Fruit fly (Drosophila melanogaster) whole organism, embryonic: ENCODE data around the gene Svil.

Experiments used
- Aef1 ChIP-seq: fragments of 200-800 bp; sonication (Bioruptor generic); IDR thresholded peaks from 3 replicates; pipeline ENCODE4 v1.3.6; 2022; ENCODE audit warnings: missing biosample characterization, missing genetic modification characterization
- Atf6 ChIP-seq: fragments of 200-800 bp; sonication (Bioruptor generic); IDR thresholded peaks from 2 replicates; pipeline ENCODE4 v1.3.6; 2022; ENCODE audit warnings: missing biosample characterization, missing genetic modification characterization
- Awh ChIP-seq: fragments of 200-800 bp; sonication (Bioruptor generic); IDR thresholded peaks from 2 replicates; pipeline ENCODE4, ENCODE4 v1.3.6; 2022; ENCODE audit warnings: missing biosample characterization, missing genetic modification characterization
- Bteb2 ChIP-seq: fragments of 200-800 bp; sonication (Bioruptor generic); optimal IDR thresholded peaks from 2 replicates; lab custom pipeline; 2016; ENCODE audit warnings: missing biosample characterization, missing genetic modification characterization
- CG10543 ChIP-seq: fragments of 200-800 bp; sonication (Bioruptor generic); optimal IDR thresholded peaks from 3 replicates; lab custom pipeline; 2017; ENCODE audit warnings: missing biosample characterization, mild to moderate bottlenecking, missing genetic modification characterization, moderate library complexity
- CG14667 ChIP-seq: fragments of 200-800 bp; sonication (Bioruptor generic); IDR thresholded peaks from 2 replicates; pipeline ENCODE4 v1.3.6; 2022; ENCODE audit warnings: missing biosample characterization, missing genetic modification characterization
- CG1603 ChIP-seq: fragments of 200-800 bp; sonication (Bioruptor generic); optimal IDR thresholded peaks from 2 replicates; lab custom pipeline; 2019; ENCODE audit warnings: missing biosample characterization, mild to moderate bottlenecking, missing genetic modification characterization, moderate library complexity
- CG16813 ChIP-seq: fragments of 200-800 bp; sonication (Bioruptor generic); IDR thresholded peaks from 3 replicates; pipeline ENCODE4 v1.3.6; 2022; ENCODE audit warnings: missing biosample characterization, missing genetic modification characterization; ENCODE audit not compliant: partially characterized antibody
- CG18011 ChIP-seq: fragments of 200-800 bp; sonication (Bioruptor generic); optimal IDR thresholded peaks from 2 replicates; lab custom pipeline; 2017; ENCODE audit warnings: missing biosample characterization, missing genetic modification characterization, mild to moderate bottlenecking, moderate library complexity, missing genotype
- CG1832 ChIP-seq: fragments of 200-800 bp; sonication (Bioruptor generic); optimal IDR thresholded peaks from 2 replicates; lab custom pipeline; 2017; ENCODE audit warnings: missing biosample characterization, mild to moderate bottlenecking, missing genetic modification characterization, inconsistent platforms
- CG31441 ChIP-seq: fragments of 200-800 bp; sonication (Bioruptor generic); IDR thresholded peaks from 2 replicates; pipeline ENCODE4 v1.3.6; 2022; ENCODE audit warnings: missing biosample characterization, missing genetic modification characterization
- CG3847 ChIP-seq: fragments of 200-800 bp; sonication (Bioruptor generic); IDR thresholded peaks from 2 replicates; pipeline ENCODE4 v1.3.6; 2022; ENCODE audit warnings: missing biosample characterization, missing genetic modification characterization
- CG6683 ChIP-seq: fragments of 200-800 bp; sonication (Bioruptor generic); optimal IDR thresholded peaks from 2 replicates; lab custom pipeline; 2017; ENCODE audit warnings: missing biosample characterization, mild to moderate bottlenecking, missing genetic modification characterization, missing genetic modification reagents
- CG7271 ChIP-seq: fragments of 200-800 bp; sonication (Bioruptor generic); optimal IDR thresholded peaks from 2 replicates; lab custom pipeline; 2018; ENCODE audit warnings: missing biosample characterization, mild to moderate bottlenecking, missing genetic modification characterization, moderate library complexity
- CG7963 ChIP-seq: fragments of 200-800 bp; sonication (Bioruptor generic); IDR thresholded peaks from 3 replicates; pipeline ENCODE4 v1.3.6; 2022; ENCODE audit warnings: missing biosample characterization, missing genetic modification characterization; ENCODE audit not compliant: partially characterized antibody
- CG9932 ChIP-seq: fragments of 200-800 bp; sonication (Bioruptor generic); IDR thresholded peaks from 2 replicates; pipeline ENCODE4 v1.3.6; 2022; ENCODE audit warnings: missing biosample characterization, missing genetic modification characterization
- CTCF ChIP-seq: fragments of 200-800 bp; sonication (Bioruptor generic); optimal IDR thresholded peaks from 2 replicates; lab custom pipeline; 2017; ENCODE audit warnings: missing biosample characterization, mild to moderate bottlenecking, missing genetic modification characterization, moderate library complexity
- D ChIP-seq, 2 experiments: fragments of 200-800 bp in 1 of 2; fragments of >200 bp in 1 of 2; sonication (Bioruptor generic) in 1 of 2; optimal IDR thresholded peaks; 2 replicates in 1 of 2; 3 replicates in 1 of 2; lab custom pipeline; 2017; ENCODE audit warnings: mild to moderate bottlenecking in 1 of 2, missing biosample characterization in 1 of 2, missing genetic modification characterization in 1 of 2, missing genetic modification reagents in 1 of 2
- D19A ChIP-seq: fragments of 200-800 bp; optimal IDR thresholded peaks from 3 replicates; lab custom pipeline; 2019; ENCODE audit warnings: missing biosample characterization, mild to moderate bottlenecking, missing genetic modification characterization, moderate library complexity
- Med ChIP-seq: fragments of 200-800 bp; sonication (Bioruptor generic); peaks from one replicate; lab custom pipeline; 2016; ENCODE audit warnings: missing biosample characterization, missing genetic modification characterization, mild to moderate bottlenecking, inconsistent platforms, moderate library complexity
- Mrtf ChIP-seq: fragments of 200-800 bp; sonication (Bioruptor generic); IDR thresholded peaks from 3 replicates; pipeline ENCODE4 v1.3.6; 2022; ENCODE audit warnings: missing biosample characterization, missing genetic modification characterization
- Six4 ChIP-seq: fragments of 200-800 bp; sonication (Bioruptor generic); optimal IDR thresholded peaks from 2 replicates; lab custom pipeline; 2016; ENCODE audit warnings: missing biosample characterization, missing genetic modification characterization
- Taf1 ChIP-seq: fragments of 200-800 bp; sonication (Bioruptor generic); IDR thresholded peaks from 2 replicates; pipeline ENCODE4 v1.3.6; 2022; ENCODE audit warnings: missing biosample characterization, missing genetic modification characterization
- br ChIP-seq: fragments of >200 bp; optimal IDR thresholded peaks from 2 replicates; lab custom pipeline; 2017
- cad ChIP-seq: fragments of >200 bp; optimal IDR thresholded peaks from 2 replicates; lab custom pipeline; 2017; ENCODE audit warnings: missing biosample characterization, missing genetic modification characterization
- crol ChIP-seq: fragments of 200-800 bp; sonication (Bioruptor generic); IDR thresholded peaks from 2 replicates; pipeline ENCODE4 v1.3.6; 2022; ENCODE audit warnings: missing biosample characterization, missing genetic modification characterization
- cwo ChIP-seq: fragments of 200-800 bp; sonication (Bioruptor generic); optimal IDR thresholded peaks from 3 replicates; lab custom pipeline; 2017; ENCODE audit warnings: missing biosample characterization, missing genetic modification characterization, mild to moderate bottlenecking, moderate library complexity, missing genetic modification reagents
- dan ChIP-seq: fragments of 200-800 bp; sonication (Bioruptor generic); IDR thresholded peaks from 2 replicates; pipeline ENCODE4 v1.3.6; 2022; ENCODE audit warnings: missing biosample characterization, missing genetic modification characterization
- emc ChIP-seq: fragments of 200-800 bp; sonication (Bioruptor generic); optimal IDR thresholded peaks from 2 replicates; lab custom pipeline; 2016; ENCODE audit warnings: missing biosample characterization, missing genetic modification characterization
- fd102C ChIP-seq: fragments of 200-800 bp; sonication (Bioruptor generic); optimal IDR thresholded peaks from 2 replicates; lab custom pipeline; 2018; ENCODE audit warnings: missing biosample characterization, mild to moderate bottlenecking, missing genetic modification characterization, moderate library complexity
- fru ChIP-seq: fragments of >200 bp; optimal IDR thresholded peaks from 2 replicates; lab custom pipeline; 2017
- hb ChIP-seq: fragments of 200-800 bp; sonication (Bioruptor generic); IDR thresholded peaks from 3 replicates; pipeline ENCODE4 v1.3.6; 2022; ENCODE audit warnings: missing biosample characterization, missing genetic modification characterization; ENCODE audit not compliant: partially characterized antibody
- her ChIP-seq: fragments of 200-800 bp; sonication (Bioruptor generic); optimal IDR thresholded peaks from 2 replicates; lab custom pipeline; 2016; ENCODE audit warnings: missing biosample characterization, missing genetic modification characterization
- insv ChIP-seq, 2 experiments: fragments of 200-800 bp; sonication (Bioruptor generic); optimal IDR thresholded peaks; 3 replicates each; lab custom pipeline; 2016 to 2018; ENCODE audit warnings: missing biosample characterization in 2 of 2, missing genetic modification characterization in 2 of 2
- inv ChIP-seq: fragments of 200-800 bp; sonication (Bioruptor generic); IDR thresholded peaks from 2 replicates; pipeline ENCODE4 v1.3.6; 2022; ENCODE audit warnings: missing biosample characterization, missing genetic modification characterization; ENCODE audit not compliant: partially characterized antibody
- kah ChIP-seq: fragments of 200-800 bp; sonication (Bioruptor generic); optimal IDR thresholded peaks from 2 replicates; lab custom pipeline; 2018; ENCODE audit warnings: missing biosample characterization, mild to moderate bottlenecking, missing genetic modification characterization
- kay ChIP-seq: fragments of 200-800 bp; sonication (Bioruptor generic); optimal IDR thresholded peaks from 2 replicates; lab custom pipeline; 2016; ENCODE audit warnings: missing biosample characterization, missing genetic modification characterization
- lbe ChIP-seq: fragments of 200-800 bp; sonication (Bioruptor generic); optimal IDR thresholded peaks from 2 replicates; lab custom pipeline; 2016; ENCODE audit warnings: missing biosample characterization, mild to moderate bottlenecking, missing genetic modification characterization
- mirr ChIP-seq: fragments of 200-800 bp; sonication (Bioruptor generic); optimal IDR thresholded peaks from 3 replicates; lab custom pipeline; 2018; ENCODE audit warnings: missing biosample characterization, mild to moderate bottlenecking, missing genetic modification characterization
- nom ChIP-seq: fragments of 200-800 bp; sonication (Bioruptor generic); optimal IDR thresholded peaks from 2 replicates; lab custom pipeline; 2017; ENCODE audit warnings: missing biosample characterization, missing genetic modification characterization, mild to moderate bottlenecking, moderate library complexity, missing genetic modification reagents
- pzg ChIP-seq: fragments of 200-800 bp; sonication (Bioruptor generic); optimal IDR thresholded peaks from 3 replicates; lab custom pipeline; 2018; ENCODE audit warnings: missing biosample characterization, mild to moderate bottlenecking, missing genetic modification characterization, moderate library complexity
- sens ChIP-seq: fragments of 200-800 bp; sonication (Bioruptor generic); peaks from one replicate; lab custom pipeline; 2016; ENCODE audit warnings: missing biosample characterization, missing genetic modification characterization
- sens-2 ChIP-seq: fragments of 200-800 bp; sonication (Bioruptor generic); IDR thresholded peaks from 2 replicates; pipeline ENCODE4 v1.3.6; 2022; ENCODE audit warnings: missing biosample characterization, missing genetic modification characterization
- so ChIP-seq: fragments of 200-800 bp; sonication (Bioruptor generic); IDR thresholded peaks from 3 replicates; pipeline ENCODE4 v1.3.6; 2022; ENCODE audit warnings: missing biosample characterization, missing genetic modification characterization
- stc ChIP-seq: fragments of 200-800 bp; sonication (Bioruptor generic); IDR thresholded peaks from 2 replicates; pipeline ENCODE4 v1.3.6; 2022; ENCODE audit warnings: missing biosample characterization, missing genetic modification characterization
- vnd ChIP-seq: fragments of 200-800 bp; sonication (Bioruptor generic); IDR thresholded peaks from 3 replicates; pipeline ENCODE4 v1.3.6; 2022; ENCODE audit warnings: missing biosample characterization, missing genetic modification characterization; ENCODE audit not compliant: partially characterized antibody

Gene Svil

DNA sequence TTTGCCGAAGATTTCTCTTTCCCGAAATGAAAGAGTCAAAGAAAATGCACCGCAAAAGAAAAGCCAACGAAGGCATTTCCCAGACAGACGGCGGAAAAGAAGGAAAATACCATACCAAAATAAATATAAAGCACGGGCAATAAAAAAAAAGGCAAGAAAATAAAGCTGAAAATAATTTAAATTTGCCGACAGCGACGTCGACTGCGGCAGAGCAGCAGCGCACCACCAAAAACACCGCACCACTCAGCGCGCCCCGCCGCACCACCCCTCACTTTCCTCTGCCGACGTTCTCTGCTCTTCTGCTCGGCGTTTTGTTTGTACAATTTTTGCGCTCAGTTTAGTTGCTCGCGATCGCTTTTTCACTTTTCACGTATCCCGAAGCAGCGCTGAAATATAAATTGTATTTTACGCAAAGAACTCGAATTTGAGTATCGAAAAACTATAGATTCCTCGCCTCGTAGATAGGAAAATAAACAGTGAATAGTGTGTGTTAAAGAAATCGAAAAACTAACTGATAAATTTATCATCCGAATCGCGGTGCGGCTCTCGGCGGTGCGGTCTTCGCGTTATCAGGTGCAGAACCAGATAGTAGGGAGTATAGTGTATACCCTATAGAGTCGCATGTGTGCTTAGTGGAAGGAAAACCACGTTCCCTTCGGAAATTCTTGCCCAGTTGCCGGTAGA lies 80.2 kb downstream of the Svil start (continued):
- TF ChIP-seq emc (no peak), D19A (tag; lab: Kevin White, UChicago) (peak; percentile 76), so (no peak), pzg (GFP tag; lab: Kevin White, UChicago) (no peak), Bteb2 (no peak), mirr (GFP tag; lab: Kevin White, UChicago) (peak; percentile 40), CTCF (GFP tag; lab: Kevin White, UChicago) (no peak), D (optimal IDR thresholded peaks at IDR 0.05; lab: Kevin White, UChicago) (no peak), D (GFP tag; optimal IDR thresholded peaks at IDR 0.05; lab: Kevin White, UChicago) (no peak)

- peak in 1 of 2 experiments; percentile 37 for TF ChIP-seq insv (GFP tag; optimal IDR thresholded peaks at IDR 0.05; lab: Kevin White, UChicago)
- TF ChIP-seq crol = peak; percentile 17; the same call in 1 of the 2 replicates
- peak; percentile 86 for TF ChIP-seq kah
- TF ChIP-seq nom = no peak
Measured at dm6 chr3L:2458763-2459162, 81.3 kb downstream of the Svil start.

DNA sequence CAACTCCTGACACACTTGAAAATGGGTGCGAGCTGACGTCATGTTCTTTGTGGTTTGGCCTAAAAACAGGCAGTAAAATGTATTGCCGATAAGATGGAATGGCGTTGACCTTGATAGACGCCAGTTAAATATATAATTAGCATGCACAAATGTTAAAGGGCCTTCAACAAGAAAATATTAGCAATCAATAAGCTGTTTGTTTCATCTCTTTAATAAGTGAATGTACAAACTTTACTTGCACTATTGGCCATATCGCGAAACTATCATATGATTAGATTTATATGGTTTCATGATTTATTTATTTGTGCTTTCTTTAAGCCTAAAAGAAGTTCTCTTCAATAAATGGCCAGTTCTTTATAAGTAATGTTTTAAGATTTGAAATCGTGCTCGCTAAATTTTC lies 84.6 kb downstream of the Svil start:
- TF ChIP-seq stc (GFP tag; lab: Robert Waterston, UW) (no peak), CG1832 (GFP tag; lab: Kevin White, UChicago) (no peak), fru (lab: Kevin White, UChicago) (no peak), Med (GFP tag; lab: Kevin White, UChicago) (peak; percentile 12), her (GFP tag; lab: Kevin White, UChicago) (no peak), sens (peak; percentile 67), fd102C (GFP tag; lab: Kevin White, UChicago) (no peak), Taf1 (GFP tag; lab: Robert Waterston, UW) (no peak), CG18011 (GFP tag; lab: Kevin White, UChicago) (no peak), Six4 (GFP tag; lab: Kevin White, UChicago) (no peak), CG31441 (GFP tag; lab: Robert Waterston, UW) (no peak)
- TF ChIP-seq, all 482 proteins: peak for 2

DNA sequence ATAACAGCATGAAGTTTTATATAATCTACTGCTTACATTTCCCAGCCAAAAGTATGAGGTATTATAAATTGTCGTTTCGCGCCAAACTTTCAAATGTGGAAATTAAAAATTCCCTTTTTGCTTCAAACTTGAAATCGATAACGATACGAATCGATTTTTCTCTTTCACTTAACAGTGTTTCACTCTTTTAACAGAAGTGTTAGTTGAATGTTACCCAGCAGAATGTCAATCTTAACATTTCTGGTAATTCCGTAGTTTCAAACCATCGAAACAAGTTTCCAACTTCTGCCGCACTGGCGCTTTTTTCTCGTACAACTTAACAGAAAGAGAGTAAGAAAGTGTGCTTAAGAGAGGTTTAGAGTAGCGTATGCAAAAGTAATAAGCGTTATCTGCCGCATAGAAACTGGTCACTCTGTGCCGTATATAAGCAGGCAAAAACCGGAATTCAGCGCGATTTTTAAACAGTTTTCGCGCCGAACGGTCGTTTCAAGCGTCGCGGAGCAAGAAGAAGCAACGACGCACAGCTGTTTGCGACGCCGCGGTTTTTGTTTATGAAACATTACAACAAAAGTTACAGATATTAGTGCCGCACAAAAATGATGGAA lies 89.1 kb downstream of the Svil start:
- TF ChIP-seq hb (GFP tag; lab: Robert Waterston, UW) (no peak), CG7271 (no peak), Awh (GFP tag; lab: Robert Waterston, UW) (no peak), cwo (GFP tag; lab: Kevin White, UChicago) (no peak), Atf6 (GFP tag; lab: Robert Waterston, UW) (peak; percentile 36; the same call in 1 of the 2 replicates), inv (GFP tag; lab: Robert Waterston, UW) (no peak; the same call in 1 of the 2 replicates), br (lab: Kevin White, UChicago) (no peak), kay (GFP tag; lab: Kevin White, UChicago) (no peak), vnd (no peak), CG10543 (GFP tag; lab: Kevin White, UChicago) (peak; percentile 53), dan (GFP tag; lab: Robert Waterston, UW) (no peak), lbe (GFP tag; lab: Kevin White, UChicago) (peak; percentile 69), sens-2 (GFP tag; lab: Robert Waterston, UW) (peak; percentile 42; the same call in 1 of the 2 replicates), CG9932 (GFP tag; lab: Robert Waterston, UW) (no peak), Aef1 (no peak), CG6683 (GFP tag; lab: Kevin White, UChicago) (no peak), CG14667 (GFP tag; lab: Robert Waterston, UW) (0 out of 2 replicates have a peak, but pooled peaks have one; percentile 9), CG7963 (no peak), CG3847 (GFP tag; lab: Robert Waterston, UW) (peak; percentile 54), Med (GFP tag; lab: Kevin White, UChicago) (peak; percentile 92), CG16813 (GFP tag; lab: Robert Waterston, UW) (peak; percentile 30; the same call in 1 of the 3 replicates), CG1603 (tag; lab: Kevin White, UChicago) (peak; percentile 81), cad (GFP tag; lab: Kevin White, UChicago) (no peak), Mrtf (no peak)
